Fruit fly (Drosophila melanogaster) whole organism, embryonic: ENCODE results near the gene PIG-S.

Experiments used
- Antp ChIP-seq: fragments of 200-800 bp; sonication (Bioruptor generic); optimal IDR thresholded peaks from 3 replicates; lab custom pipeline; 2016; ENCODE audit warnings: missing biosample characterization, missing genetic modification characterization
- Atf6 ChIP-seq: fragments of 200-800 bp; sonication (Bioruptor generic); IDR thresholded peaks from 2 replicates; pipeline ENCODE4 v1.3.6; 2022; ENCODE audit warnings: missing biosample characterization, missing genetic modification characterization
- CG10462 ChIP-seq: fragments of 200-800 bp; sonication (Bioruptor generic); optimal IDR thresholded peaks from 2 replicates; lab custom pipeline; 2016; ENCODE audit warnings: missing biosample characterization, missing genetic modification characterization
- CG10543 ChIP-seq: fragments of 200-800 bp; sonication (Bioruptor generic); optimal IDR thresholded peaks from 3 replicates; lab custom pipeline; 2017; ENCODE audit warnings: missing biosample characterization, mild to moderate bottlenecking, missing genetic modification characterization, moderate library complexity
- CG11085 ChIP-seq: fragments of 200-800 bp; sonication (Bioruptor generic); IDR thresholded peaks from 2 replicates; pipeline ENCODE4 v1.3.6; 2022; ENCODE audit warnings: missing biosample characterization, missing genetic modification characterization
- CG11504 ChIP-seq: fragments of 200-800 bp; sonication (Bioruptor generic); optimal IDR thresholded peaks from 3 replicates; lab custom pipeline; 2019; ENCODE audit warnings: missing biosample characterization, mild to moderate bottlenecking, missing genetic modification characterization, moderate library complexity
- CG11560 ChIP-seq: fragments of 200-800 bp; sonication (Bioruptor generic); IDR thresholded peaks from 3 replicates; pipeline ENCODE4 v1.3.6; 2022; ENCODE audit warnings: missing biosample characterization, missing genetic modification characterization
- CG12219 ChIP-seq: fragments of 200-800 bp; sonication (Bioruptor generic); optimal IDR thresholded peaks from 3 replicates; lab custom pipeline; 2018; ENCODE audit warnings: missing biosample characterization, mild to moderate bottlenecking, missing genetic modification characterization
- CG12236 ChIP-seq: fragments of 200-800 bp; sonication (Bioruptor generic); optimal IDR thresholded peaks from 2 replicates; lab custom pipeline; 2016; ENCODE audit warnings: missing biosample characterization, missing genetic modification characterization
- CG13123 ChIP-seq: fragments of 200-800 bp; sonication (Bioruptor generic); optimal IDR thresholded peaks from 2 replicates; lab custom pipeline; 2016; ENCODE audit warnings: missing biosample characterization, missing genetic modification characterization
- CG13287 ChIP-seq: fragments of 200-800 bp; sonication (Bioruptor generic); IDR thresholded peaks from 2 replicates; pipeline ENCODE4 v1.3.6; 2022; ENCODE audit warnings: missing biosample characterization, missing genetic modification characterization; ENCODE audit not compliant: partially characterized antibody
- CG13624 ChIP-seq: fragments of 200-800 bp; sonication (Bioruptor generic); optimal IDR thresholded peaks from 2 replicates; lab custom pipeline; 2016; ENCODE audit warnings: missing biosample characterization, missing genetic modification characterization
- CG15479 ChIP-seq: fragments of 200-800 bp; sonication (Bioruptor generic); optimal IDR thresholded peaks from 3 replicates; lab custom pipeline; 2019; ENCODE audit warnings: missing biosample characterization, mild to moderate bottlenecking, missing genetic modification characterization, moderate library complexity
- CG15514 ChIP-seq: fragments of 200-800 bp; sonication (Bioruptor generic); optimal IDR thresholded peaks from 3 replicates; lab custom pipeline; 2017; ENCODE audit warnings: missing biosample characterization, missing genetic modification characterization, mild to moderate bottlenecking, moderate library complexity, missing genetic modification reagents
- CG1603 ChIP-seq: fragments of 200-800 bp; sonication (Bioruptor generic); optimal IDR thresholded peaks from 2 replicates; lab custom pipeline; 2019; ENCODE audit warnings: missing biosample characterization, mild to moderate bottlenecking, missing genetic modification characterization, moderate library complexity
- CG17361 ChIP-seq: fragments of 200-800 bp; sonication (Bioruptor generic); IDR thresholded peaks from 3 replicates; pipeline ENCODE4 v1.3.6; 2022; ENCODE audit warnings: missing biosample characterization, missing genetic modification characterization
- CG2678 ChIP-seq: fragments of 200-800 bp; sonication (Bioruptor generic); optimal IDR thresholded peaks from 3 replicates; lab custom pipeline; 2019; ENCODE audit warnings: missing biosample characterization, mild to moderate bottlenecking, missing genetic modification characterization, moderate library complexity
- CG30403 ChIP-seq: fragments of 200-800 bp; sonication (Bioruptor generic); optimal IDR thresholded peaks from 3 replicates; lab custom pipeline; 2016; ENCODE audit warnings: missing biosample characterization, missing genetic modification characterization
- CG3065 ChIP-seq: fragments of 200-800 bp; sonication (Bioruptor generic); optimal IDR thresholded peaks from 2 replicates; lab custom pipeline; 2016; ENCODE audit warnings: missing biosample characterization, missing genetic modification characterization
- CG31441 ChIP-seq: fragments of 200-800 bp; sonication (Bioruptor generic); IDR thresholded peaks from 2 replicates; pipeline ENCODE4 v1.3.6; 2022; ENCODE audit warnings: missing biosample characterization, missing genetic modification characterization
- CG34422 ChIP-seq: fragments of 200-800 bp; sonication (Bioruptor generic); IDR thresholded peaks from 3 replicates; pipeline ENCODE4 v1.3.6; 2022; ENCODE audit warnings: missing biosample characterization, missing genetic modification characterization
- CG4360 ChIP-seq: fragments of 200-800 bp; sonication (Bioruptor generic); IDR thresholded peaks from 2 replicates; pipeline ENCODE4 v1.3.6; 2022; ENCODE audit warnings: missing biosample characterization, missing genetic modification characterization
- CG4730 ChIP-seq: fragments of 200-800 bp; sonication (Bioruptor generic); IDR thresholded peaks from 2 replicates; pipeline ENCODE4 v1.3.6; 2022; ENCODE audit warnings: missing biosample characterization, missing genetic modification characterization
- CG6689 ChIP-seq: fragments of 200-800 bp; sonication (Bioruptor generic); IDR thresholded peaks from 2 replicates; pipeline ENCODE4 v1.3.6; 2022; ENCODE audit warnings: missing biosample characterization, missing genetic modification characterization
- CG6765 ChIP-seq: fragments of 200-800 bp; sonication (Bioruptor generic); optimal IDR thresholded peaks from 3 replicates; lab custom pipeline; 2017; ENCODE audit warnings: missing biosample characterization, mild to moderate bottlenecking, missing genetic modification characterization
- CG8281 ChIP-seq: fragments of 200-800 bp; sonication (Bioruptor generic); optimal IDR thresholded peaks from 2 replicates; lab custom pipeline; 2018; ENCODE audit warnings: missing biosample characterization, mild to moderate bottlenecking, missing genetic modification characterization, moderate library complexity
- CG9727 ChIP-seq: fragments of 200-800 bp; sonication (Bioruptor generic); optimal IDR thresholded peaks from 3 replicates; lab custom pipeline; 2017; ENCODE audit warnings: missing biosample characterization, mild to moderate bottlenecking, missing genetic modification characterization
- CrebB ChIP-seq: fragments of 200-800 bp; sonication (Bioruptor generic); optimal IDR thresholded peaks from 3 replicates; lab custom pipeline; 2018; ENCODE audit warnings: missing biosample characterization, mild to moderate bottlenecking, missing genetic modification characterization
- Dip3 ChIP-seq: fragments of 200-800 bp; sonication (Bioruptor generic); optimal IDR thresholded peaks from 3 replicates; lab custom pipeline; 2016; ENCODE audit warnings: missing biosample characterization, missing genetic modification characterization
- Drgx ChIP-seq: fragments of 200-800 bp; sonication (Bioruptor generic); IDR thresholded peaks from 2 replicates; pipeline ENCODE4 v1.3.6; 2022; ENCODE audit warnings: missing biosample characterization, missing genetic modification characterization
- GATAe ChIP-seq: fragments of 200-800 bp; sonication (Bioruptor generic); conservative IDR thresholded peaks from 2 replicates; pipeline ENCODE4 v1.3.6; 2022; ENCODE audit warnings: missing biosample characterization, missing genetic modification characterization
- HHEX ChIP-seq: fragments of 200-800 bp; sonication (Bioruptor generic); optimal IDR thresholded peaks from 3 replicates; lab custom pipeline; 2017; ENCODE audit warnings: missing biosample characterization, mild to moderate bottlenecking, missing genetic modification characterization, missing genetic modification reagents
- Hey ChIP-seq: fragments of 200-800 bp; sonication (Bioruptor generic); optimal IDR thresholded peaks from 3 replicates; lab custom pipeline; 2018; ENCODE audit warnings: missing biosample characterization, mild to moderate bottlenecking, missing genetic modification characterization
- Med ChIP-seq: fragments of 200-800 bp; sonication (Bioruptor generic); peaks from one replicate; lab custom pipeline; 2016; ENCODE audit warnings: missing biosample characterization, missing genetic modification characterization, mild to moderate bottlenecking, inconsistent platforms, moderate library complexity
- Oli ChIP-seq: fragments of 200-800 bp; sonication (Bioruptor generic); optimal IDR thresholded peaks from 2 replicates; lab custom pipeline; 2018; ENCODE audit warnings: missing biosample characterization, mild to moderate bottlenecking, missing genetic modification characterization, moderate library complexity
- ab ChIP-seq: fragments of 200-800 bp; sonication (Bioruptor generic); optimal IDR thresholded peaks from 2 replicates; lab custom pipeline; 2016; ENCODE audit warnings: missing biosample characterization, missing genetic modification characterization
- abd-A ChIP-seq: fragments of 200-800 bp; sonication (Bioruptor generic); optimal IDR thresholded peaks from 3 replicates; lab custom pipeline; 2019; ENCODE audit warnings: missing biosample characterization, mild to moderate bottlenecking, missing genetic modification characterization, moderate library complexity
- amos ChIP-seq: fragments of 200-800 bp; sonication (Bioruptor generic); IDR thresholded peaks from 2 replicates; pipeline ENCODE4 v1.3.6; 2022; ENCODE audit warnings: missing biosample characterization, missing genetic modification characterization; ENCODE audit not compliant: partially characterized antibody
- dmrt99B ChIP-seq: fragments of 200-800 bp; sonication (Bioruptor generic); optimal IDR thresholded peaks from 2 replicates; lab custom pipeline; 2018; ENCODE audit warnings: missing biosample characterization, mild to moderate bottlenecking, missing genetic modification characterization, moderate library complexity
- dysf ChIP-seq: fragments of 200-800 bp; sonication (Bioruptor generic); IDR thresholded peaks from 3 replicates; pipeline ENCODE4 v1.3.6; 2022; ENCODE audit warnings: missing biosample characterization, missing genetic modification characterization
- en ChIP-seq: fragments of 200-800 bp; sonication (Bioruptor generic); optimal IDR thresholded peaks from 2 replicates; lab custom pipeline; 2016; ENCODE audit warnings: missing biosample characterization, missing genetic modification characterization
- fu2 ChIP-seq: fragments of 200-800 bp; sonication (Bioruptor generic); optimal IDR thresholded peaks from 2 replicates; lab custom pipeline; 2016; ENCODE audit warnings: missing biosample characterization, missing genetic modification characterization
- gfzf ChIP-seq: fragments of 200-800 bp; sonication (Bioruptor generic); optimal IDR thresholded peaks from 2 replicates; lab custom pipeline; 2016; ENCODE audit warnings: missing biosample characterization, mild to moderate bottlenecking, missing genetic modification characterization, moderate library complexity
- kah ChIP-seq: fragments of 200-800 bp; sonication (Bioruptor generic); optimal IDR thresholded peaks from 2 replicates; lab custom pipeline; 2018; ENCODE audit warnings: missing biosample characterization, mild to moderate bottlenecking, missing genetic modification characterization
- knrl ChIP-seq: fragments of 200-800 bp; sonication (Bioruptor generic); IDR thresholded peaks from 3 replicates; pipeline ENCODE4 v1.3.6; 2022; ENCODE audit warnings: missing biosample characterization, missing genetic modification characterization; ENCODE audit not compliant: partially characterized antibody
- phol ChIP-seq: fragments of 200-800 bp; sonication (Bioruptor generic); optimal IDR thresholded peaks from 3 replicates; lab custom pipeline; 2018; ENCODE audit warnings: missing biosample characterization, mild to moderate bottlenecking, missing genetic modification characterization, moderate library complexity
- tna ChIP-seq: fragments of 200-800 bp; sonication (Bioruptor generic); IDR thresholded peaks from 2 replicates; pipeline ENCODE4 v1.3.6; 2022; ENCODE audit warnings: missing biosample characterization, missing genetic modification characterization; ENCODE audit not compliant: partially characterized antibody
- toy ChIP-seq: fragments of 200-800 bp; sonication (Bioruptor generic); IDR thresholded peaks from 2 replicates; pipeline ENCODE4 v1.3.6; 2022; ENCODE audit warnings: missing biosample characterization, missing genetic modification characterization
- wdn ChIP-seq: fragments of 200-800 bp; sonication (Bioruptor generic); IDR thresholded peaks from 2 replicates; pipeline ENCODE4 v1.3.6; 2022; ENCODE audit warnings: missing biosample characterization, missing genetic modification characterization

The PIG-S gene

dm6 chr3R:24890919-24891318, 26.7 kb downstream of the PIG-S start (continued):
- TF ChIP-seq CG3065 (GFP tag; lab: Kevin White, UChicago) (no peak), CG30403 (GFP tag; lab: Kevin White, UChicago) (peak; percentile 13), dmrt99B (peak; percentile 31), Drgx (GFP tag; lab: Robert Waterston, UW) (peak; percentile 30; the same call in 1 of the 2 replicates), CG11504 (tag; lab: Kevin White, UChicago) (peak; percentile 39), CG2678 (tag; lab: Kevin White, UChicago) (peak; percentile 26), knrl (no peak), CG6689 (GFP tag; lab: Robert Waterston, UW) (no peak), phol (peak; percentile 14), CG4360 (GFP tag; lab: Robert Waterston, UW) (no peak), fu2 (no peak), CG17361 (GFP tag; lab: Robert Waterston, UW) (no peak), Oli (peak; percentile 14), Med (GFP tag; lab: Kevin White, UChicago) (peak; percentile 75), CG15479 (GFP tag; lab: Kevin White, UChicago) (no peak), CG6765 (GFP tag; lab: Kevin White, UChicago) (no peak), Atf6 (GFP tag; lab: Robert Waterston, UW) (no peak)
- TF ChIP-seq, all 482 proteins: peak for 32

- TF ChIP-seq CG13123 (GFP tag; lab: Kevin White, UChicago) (no peak), wdn (GFP tag; lab: Robert Waterston, UW) (no peak), tna (GFP tag; lab: Robert Waterston, UW) (no peak), CG13287 (GFP tag; lab: Robert Waterston, UW) (no peak), CG9727 (no peak), Antp (GFP tag; lab: Kevin White, UChicago) (no peak), CG12219 (GFP tag; lab: Kevin White, UChicago) (no peak), dysf (GFP tag; lab: Robert Waterston, UW) (no peak), CrebB (tag; lab: Kevin White, UChicago) (no peak), toy (no peak), CG31441 (GFP tag; lab: Robert Waterston, UW) (no peak), CG11085 (GFP tag; lab: Robert Waterston, UW) (no peak), CG34422 (GFP tag; lab: Robert Waterston, UW) (no peak), GATAe (GFP tag; lab: Robert Waterston, UW) (no peak), CG11504 (tag; lab: Kevin White, UChicago) (no peak), CG12236 (no peak), CG4730 (GFP tag; lab: Robert Waterston, UW) (no peak), CG10462 (no peak)
Observed at dm6 chr3R:24890217-24890616, 27.4 kb downstream of the PIG-S start.

- TF ChIP-seq en (GFP tag; lab: Kevin White, UChicago) (no peak), ab (no peak), CG8281 (peak; percentile 49), kah (GFP tag; lab: Kevin White, UChicago) (no peak), Atf6 (GFP tag; lab: Robert Waterston, UW) (no peak), Dip3 (no peak), CG17361 (GFP tag; lab: Robert Waterston, UW) (no peak), amos (GFP tag; lab: Robert Waterston, UW) (no peak), CG10543 (peak; percentile 17), CG15514 (no peak), Hey (tag; lab: Kevin White, UChicago) (no peak), abd-A (peak; percentile 30), gfzf (GFP tag; lab: Kevin White, UChicago) (no peak), CG1603 (tag; lab: Kevin White, UChicago) (no peak), CG11560 (tag; lab: Robert Waterston, UW) (no peak), HHEX (no peak), CG13624 (no peak)
Observed at dm6 chr3R:24889303-24889892, 28.3 kb downstream of the PIG-S start.
